Worm (Caenorhabditis elegans): Measurements from ENCODE around the gene dos-2.

Gene dos-2

ce11 chrII:3950077-3950476 is 26.0 kb upstream of the dos-2 start, which contains the start of gene sea-2:
Gene sea-2, plus strand, starts transcription at chrII:3950377.
- no peak for TF ChIP-seq saeg-2 (GFP tag; IDR thresholded peaks at IDR 0.05)
- TF ChIP-seq unc-39 (tag; optimal IDR thresholded peaks at IDR 0.05), result no peak
- no peak for TF ChIP-seq spr-1 (tag; optimal IDR thresholded peaks at IDR 0.05)
- no peak for TF ChIP-seq jun-1 (tag; optimal IDR thresholded peaks at IDR 0.05)
- no peak for TF ChIP-seq D1046.2 (GFP tag; IDR thresholded peaks at IDR 0.05)
- TF ChIP-seq ces-1 (GFP tag; optimal IDR thresholded peaks at IDR 0.05), result no peak
- peak; percentile 23 for TF ChIP-seq aha-1 (tag)
- TF ChIP-seq ceh-32 (tag; optimal IDR thresholded peaks at IDR 0.05; ENCODE audit: poor library complexity), result no peak

- no peak for TF ChIP-seq cey-2 (tag; optimal IDR thresholded peaks at IDR 0.05; ENCODE audit: borderline replicate concordance, insufficient read depth)
- no peak for TF ChIP-seq T20F7.1 (GFP tag; optimal IDR thresholded peaks at IDR 0.05)
- TF ChIP-seq nhr-48 (tag; optimal IDR thresholded peaks at IDR 0.05), result peak; percentile 60
- no peak for TF ChIP-seq set-16 (GFP tag; IDR thresholded peaks at IDR 0.05)
- no peak for TF ChIP-seq spr-1 (tag; optimal IDR thresholded peaks at IDR 0.05)
- peak; percentile 48 for TF ChIP-seq dve-1 (tag; optimal IDR thresholded peaks at IDR 0.05; ENCODE audit: insufficient read depth)
- TF ChIP-seq zfp-3 (GFP tag; conservative IDR thresholded peaks at IDR 0.05), result no peak
- TF ChIP-seq hlh-30 (tag; optimal IDR thresholded peaks at IDR 0.05; ENCODE audit: insufficient read depth), result peak; percentile 8
- TF ChIP-seq nhr-10 (tag; optimal IDR thresholded peaks at IDR 0.05), result no peak
- peak; percentile 64 for TF ChIP-seq nhr-28 (tag; optimal IDR thresholded peaks at IDR 0.05)
- TF ChIP-seq aly-2 (tag; optimal IDR thresholded peaks at IDR 0.05), result no peak
- peak in 1 of 2 experiments; percentile 20 for TF ChIP-seq mdl-1 (tag; optimal IDR thresholded peaks at IDR 0.05)
- TF ChIP-seq egl-27 (tag; optimal IDR thresholded peaks at IDR 0.05), result no peak
- TF ChIP-seq nhr-102 (tag; optimal IDR thresholded peaks at IDR 0.05), result no peak
- TF ChIP-seq ama-1 (optimal IDR thresholded peaks at IDR 0.05), result peak; percentile 15
- TF ChIP-seq pqm-1 (tag; optimal IDR thresholded peaks at IDR 0.05), result no peak
- no peak for TF ChIP-seq nhr-42 (GFP tag; IDR thresholded peaks at IDR 0.05)
- TF ChIP-seq madf-9 (GFP tag; conservative IDR thresholded peaks at IDR 0.05), result 0 out of 2 replicates have a peak, but pooled peaks have one; percentile 2
- TF ChIP-seq nhr-77 (tag; optimal IDR thresholded peaks at IDR 0.05), result peak; percentile 45
- peak; percentile 28 for TF ChIP-seq mep-1 (tag; optimal IDR thresholded peaks at IDR 0.05)
- TF ChIP-seq lin-29 (GFP tag; IDR thresholded peaks at IDR 0.05), result no peak
- TF ChIP-seq T26A8.4 (GFP tag; IDR thresholded peaks at IDR 0.05), result no peak
- peak; percentile 34; the same call in 1 of the 2 replicates for TF ChIP-seq dmd-6 (GFP tag; IDR thresholded peaks at IDR 0.05)
- no peak for TF ChIP-seq ceh-44 (GFP tag; IDR thresholded peaks at IDR 0.05)
- TF ChIP-seq dpl-1 (GFP tag; optimal IDR thresholded peaks at IDR 0.05), result no peak
- TF ChIP-seq hmg-1.1 (GFP tag; IDR thresholded peaks at IDR 0.05), result peak; percentile 41; the same call in 1 of the 2 replicates
- TF ChIP-seq daf-16 (GFP tag; optimal IDR thresholded peaks at IDR 0.05), result no peak
- TF ChIP-seq daf-16 (tag; optimal IDR thresholded peaks at IDR 0.05), result peak; percentile 5
- TF ChIP-seq nhr-25 (tag; optimal IDR thresholded peaks at IDR 0.05; ENCODE audit: borderline replicate concordance, insufficient read depth), result peak; percentile 34
- TF ChIP-seq ces-1 (GFP tag; optimal IDR thresholded peaks at IDR 0.05), result no peak
- TF ChIP-seq ctbp-1 (GFP tag; IDR thresholded peaks at IDR 0.05), result no peak
- no peak for TF ChIP-seq snpc-4 (tag; optimal IDR thresholded peaks at IDR 0.05)
- TF ChIP-seq lin-15B (tag; optimal IDR thresholded peaks at IDR 0.05), result no peak
- TF ChIP-seq R02D3.7 (tag; optimal IDR thresholded peaks at IDR 0.05), result no peak
- no peak for TF ChIP-seq aha-1 (tag)
- 0 out of 2 replicates have a peak, but pooled peaks have one; percentile 36 for TF ChIP-seq tra-1 (GFP tag; IDR thresholded peaks at IDR 0.05)
- no peak for TF ChIP-seq Y48G9A.11 (GFP tag; IDR thresholded peaks at IDR 0.05)
- peak; percentile 62 for TF ChIP-seq hlh-11 (tag; optimal IDR thresholded peaks at IDR 0.05)
- peak in 1 of 2 experiments; percentile 41 for TF ChIP-seq lsy-2 (tag; optimal IDR thresholded peaks at IDR 0.05)
- TF ChIP-seq tag-97 (GFP tag; IDR thresholded peaks at IDR 0.05), result no peak
- no peak for TF ChIP-seq ceh-82 (tag; optimal IDR thresholded peaks at IDR 0.05)
- no peak for TF ChIP-seq nhr-76 (tag; optimal IDR thresholded peaks at IDR 0.05)
Measured at ce11 chrII:3951354-3951753, 24.7 kb upstream of the dos-2 start.
